Worm (Caenorhabditis elegans) whole organism, L4 larva: Measurements from ENCODE around the gene tmed-12.
A peak's percentile ranks its signal among the peaks of the same experiment; 100 is the strongest.
"Not testable (repeated sequence)": the region's sequence is repeated elsewhere in the genome, so short reads cannot be mapped to it uniquely, and the experiment has no call there.

Source experiments
- F49E8.2 ChIP-seq: sonication (generic microtip); optimal IDR thresholded peaks from 2 replicates; lab custom pipeline; 2016; ENCODE audit warnings: missing compliant biosample characterization, mild to moderate bottlenecking, missing genetic modification characterization, borderline replicate concordance
- Y75B8A.6 ChIP-seq: fragments of 200-800 bp; sonication (Bioruptor generic); IDR thresholded peaks from 2 replicates; pipeline ENCODE4 v1.3.6; 2022; ENCODE audit warnings: missing genetic modification reagents, missing genetic modification characterization, missing compliant biosample characterization
- attf-4 ChIP-seq: sonication (generic microtip); optimal IDR thresholded peaks from 3 replicates; lab custom pipeline; 2017; ENCODE audit warnings: missing biosample characterization, missing genetic modification characterization
- ceh-28 ChIP-seq: fragments of 150-350 bp; optimal IDR thresholded peaks from 2 replicates; lab custom pipeline; 2014; ENCODE audit warnings: missing biosample characterization, missing genetic modification reagents, missing genetic modification characterization
- ceh-82 ChIP-seq: sonication (generic microtip); optimal IDR thresholded peaks from 2 replicates; lab custom pipeline; 2017; ENCODE audit warnings: missing biosample characterization, missing genetic modification characterization
- cey-2 ChIP-seq: sonication (generic microtip); optimal IDR thresholded peaks from 3 replicates; lab custom pipeline; 2017; ENCODE audit warnings: missing genetic modification characterization, mild to moderate bottlenecking, missing compliant biosample characterization, antibody characterized with exemption, borderline replicate concordance; ENCODE audit not compliant: insufficient read depth
- daf-16 ChIP-seq, 3 experiments: sonication (generic microtip); optimal IDR thresholded peaks; 2 replicates each; lab custom pipeline; 2016 to 2017; ENCODE audit warnings: missing genetic modification characterization in 3 of 3, missing genetic modification reagents in 3 of 3, mild to moderate bottlenecking in 2 of 3, missing compliant biosample characterization in 2 of 3, missing biosample characterization in 1 of 3, moderate library complexity in 1 of 3
- duxl-1 ChIP-seq: sonication (generic microtip); optimal IDR thresholded peaks from 2 replicates; lab custom pipeline; 2016; ENCODE audit warnings: mild to moderate bottlenecking, missing genetic modification characterization, moderate library complexity, missing compliant biosample characterization; ENCODE audit not compliant: poor library complexity
- egl-43 ChIP-seq: fragments of 200-800 bp; sonication (Bioruptor generic); IDR thresholded peaks from 2 replicates; pipeline ENCODE4 v1.3.6; 2022; ENCODE audit warnings: missing genetic modification reagents, missing genetic modification characterization, missing compliant biosample characterization
- gei-8 ChIP-seq: fragments of 200-800 bp; sonication (Bioruptor generic); optimal IDR thresholded peaks from 2 replicates; lab custom pipeline; 2018; ENCODE audit warnings: mild to moderate bottlenecking, missing genetic modification characterization, missing compliant biosample characterization
- lin-13 ChIP-seq: fragments of 150-350 bp; optimal IDR thresholded peaks from 2 replicates; lab custom pipeline; 2014; ENCODE audit warnings: missing biosample characterization, missing genetic modification reagents, missing genetic modification characterization
- lin-15B ChIP-seq: fragments of 150-350 bp; sonication (generic microtip); optimal IDR thresholded peaks from 3 replicates; lab custom pipeline; 2014; ENCODE audit warnings: missing biosample characterization, missing genetic modification characterization
- lin-29 ChIP-seq: fragments of 200-800 bp; sonication (Bioruptor generic); IDR thresholded peaks from 2 replicates; pipeline ENCODE4 v1.3.6; 2022; ENCODE audit warnings: missing genetic modification reagents, missing genetic modification characterization, missing compliant biosample characterization
- lir-3 ChIP-seq: sonication (generic microtip); optimal IDR thresholded peaks from 2 replicates; lab custom pipeline; 2016; ENCODE audit warnings: mild to moderate bottlenecking, missing genetic modification characterization, missing compliant biosample characterization
- mdl-1 ChIP-seq, 2 experiments: fragments of 150-350 bp in 1 of 2; sonication (generic microtip) in 1 of 2; optimal IDR thresholded peaks; 2 replicates each; lab custom pipeline; 2014 to 2017; ENCODE audit warnings: missing biosample characterization in 2 of 2, missing genetic modification characterization in 2 of 2
- mep-1 ChIP-seq: fragments of 150-350 bp; sonication (generic microtip); optimal IDR thresholded peaks from 3 replicates; lab custom pipeline; 2014; ENCODE audit warnings: missing biosample characterization, missing genetic modification characterization
- mes-2 ChIP-seq: sonication (generic microtip); optimal IDR thresholded peaks from 2 replicates; lab custom pipeline; 2016; ENCODE audit warnings: missing genotype, mild to moderate bottlenecking, missing genetic modification characterization, missing compliant biosample characterization; ENCODE audit not compliant: poor library complexity, severe bottlenecking
- mxl-3 ChIP-seq: fragments of 200-800 bp; sonication (Bioruptor generic); optimal IDR thresholded peaks from 2 replicates; lab custom pipeline; 2018; ENCODE audit warnings: mild to moderate bottlenecking, missing genetic modification characterization, missing compliant biosample characterization
- nhr-10 ChIP-seq: fragments of 150-350 bp; optimal IDR thresholded peaks from 2 replicates; lab custom pipeline; 2014; ENCODE audit warnings: missing biosample characterization, missing genetic modification characterization
- nhr-102 ChIP-seq: sonication (generic microtip); optimal IDR thresholded peaks from 2 replicates; lab custom pipeline; 2016; ENCODE audit warnings: mild to moderate bottlenecking, missing genetic modification characterization, moderate library complexity, missing compliant biosample characterization
- nhr-28 ChIP-seq: fragments of 150-350 bp; optimal IDR thresholded peaks from 2 replicates; lab custom pipeline; 2014; ENCODE audit warnings: missing biosample characterization, missing genetic modification characterization
- pha-4 ChIP-seq, 2 experiments: fragments of 150-350 bp in 1 of 2; fragments of 200-800 bp in 1 of 2; sonication (Bioruptor generic) in 1 of 2; IDR thresholded peaks in 1 of 2; optimal IDR thresholded peaks in 1 of 2; 2 replicates each; pipeline versions ENCODE4 v1.3.6 to Lab custom; 2014 to 2022; ENCODE audit warnings: missing genetic modification characterization in 2 of 2, missing genetic modification reagents in 2 of 2, missing biosample characterization in 1 of 2, missing compliant biosample characterization in 1 of 2
- set-16 ChIP-seq: fragments of 200-800 bp; sonication (Bioruptor generic); IDR thresholded peaks from 2 replicates; pipeline ENCODE4 v1.3.6; 2022; ENCODE audit warnings: missing genetic modification reagents, missing genetic modification characterization, missing compliant biosample characterization
- spr-1 ChIP-seq: sonication (generic microtip); optimal IDR thresholded peaks from 2 replicates; lab custom pipeline; 2016; ENCODE audit warnings: mild to moderate bottlenecking, missing genetic modification characterization, missing compliant biosample characterization
- tra-1 ChIP-seq: fragments of 200-800 bp; sonication (Bioruptor generic); IDR thresholded peaks from 2 replicates; pipeline ENCODE4 v1.3.6; 2022; ENCODE audit warnings: missing genetic modification reagents, missing genetic modification characterization, missing compliant biosample characterization
- unc-130 ChIP-seq: sonication (generic microtip); optimal IDR thresholded peaks from 2 replicates; lab custom pipeline; 2016; ENCODE audit warnings: missing genetic modification reagents, missing genetic modification characterization, missing compliant biosample characterization
- unc-62 ChIP-seq, 3 experiments: fragments of 150-350 bp in 1 of 3; sonication (generic microtip); optimal IDR thresholded peaks in 2 of 3; peaks in 1 of 3; 1 replicate in 1 of 3; 2 replicates in 2 of 3; lab custom pipeline; 2014 to 2017; ENCODE audit warnings: missing biosample characterization in 3 of 3, missing genetic modification characterization in 3 of 3, missing genetic modification reagents in 3 of 3, missing genotype in 1 of 3
- vab-7 ChIP-seq: fragments of 200-800 bp; sonication (Bioruptor generic); IDR thresholded peaks from 2 replicates; pipeline ENCODE4 v1.3.6; 2022; ENCODE audit warnings: missing genetic modification reagents, missing genetic modification characterization, missing compliant biosample characterization
- zfp-3 ChIP-seq: fragments of 200-800 bp; sonication (Bioruptor generic); conservative IDR thresholded peaks from 2 replicates; pipeline ENCODE4 v1.3.6; 2022; ENCODE audit warnings: missing genetic modification reagents, missing genetic modification characterization, missing compliant biosample characterization
- ztf-7 ChIP-seq: fragments of 150-350 bp; optimal IDR thresholded peaks from 2 replicates; lab custom pipeline; 2014; ENCODE audit warnings: missing biosample characterization, missing genetic modification characterization

The tmed-12 gene

DNA sequence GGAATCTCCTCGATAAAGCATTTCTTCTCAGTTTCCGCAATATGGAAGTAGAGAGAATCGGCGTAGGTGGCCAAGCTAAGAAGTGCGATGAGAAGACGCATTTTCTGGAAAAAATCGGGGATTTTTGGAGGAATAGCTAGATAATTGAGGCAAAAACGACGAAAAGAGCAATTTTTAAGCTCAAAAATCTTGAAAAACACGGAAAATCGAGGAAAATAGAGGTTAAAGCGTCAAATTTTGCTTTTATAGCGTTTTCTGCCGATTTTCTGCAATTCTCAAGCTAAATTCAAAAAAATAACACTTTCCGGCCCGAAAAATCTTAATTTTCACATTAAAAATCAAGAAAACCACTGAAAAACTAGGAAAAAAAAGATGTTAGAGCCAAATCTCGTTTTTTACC lies at the start of gene tmed-12:
tmed-12 (minus strand) TSS at position 101 of the 400 bp plus-strand sequence.
- peak in 1 of 2 experiments; percentile 27 for TF ChIP-seq unc-62 (GFP tag; optimal IDR thresholded peaks at IDR 0.05 in 1 of 2; lab: Kevin White, UChicago)
- TF ChIP-seq unc-62 (tag; optimal IDR thresholded peaks at IDR 0.05; lab: Kevin White, UChicago), result not testable (repeated sequence)

DNA sequence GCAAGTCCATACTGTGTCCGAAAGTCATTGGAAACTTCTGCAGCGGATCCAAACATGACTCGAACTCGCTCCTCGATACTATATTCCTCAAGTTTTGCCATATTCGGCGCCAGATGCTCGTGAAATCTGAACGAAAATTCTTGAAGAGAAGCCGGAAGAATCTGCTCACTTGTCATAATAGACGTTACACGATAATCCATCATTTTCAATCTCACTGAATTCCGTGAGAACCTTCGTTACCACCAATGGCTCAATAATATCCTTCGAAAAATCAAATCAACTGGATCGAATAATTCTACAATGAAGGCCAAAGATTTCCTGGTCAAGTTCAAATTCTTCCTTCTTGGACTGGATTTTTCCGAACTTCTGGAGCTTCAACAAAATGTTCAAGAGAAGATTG lies 48.2 kb upstream of the tmed-12 start, which contains the start of gene Y73B3B.1:
Y73B3B.1 (minus strand) TSS at position 101 of the 400 bp plus-strand sequence.
- TF ChIP-seq duxl-1; cey-2; lin-13 (GFP tag; lab: Kevin White, UChicago): not testable (repeated sequence)

- peak in 1 of 2 experiments; percentile 5 for TF ChIP-seq unc-62 (GFP tag; optimal IDR thresholded peaks at IDR 0.05 in 1 of 2; lab: Kevin White, UChicago)
- TF ChIP-seq unc-62 (tag; optimal IDR thresholded peaks at IDR 0.05; lab: Kevin White, UChicago), result not testable (repeated sequence)
These were observed 46.8 kb upstream of the tmed-12 start, which contains the start of gene Y73B3B.3 for ce11 chrX:209695-210094. TSS of gene Y73B3B.3 (plus strand) at chrX:209995.

DNA sequence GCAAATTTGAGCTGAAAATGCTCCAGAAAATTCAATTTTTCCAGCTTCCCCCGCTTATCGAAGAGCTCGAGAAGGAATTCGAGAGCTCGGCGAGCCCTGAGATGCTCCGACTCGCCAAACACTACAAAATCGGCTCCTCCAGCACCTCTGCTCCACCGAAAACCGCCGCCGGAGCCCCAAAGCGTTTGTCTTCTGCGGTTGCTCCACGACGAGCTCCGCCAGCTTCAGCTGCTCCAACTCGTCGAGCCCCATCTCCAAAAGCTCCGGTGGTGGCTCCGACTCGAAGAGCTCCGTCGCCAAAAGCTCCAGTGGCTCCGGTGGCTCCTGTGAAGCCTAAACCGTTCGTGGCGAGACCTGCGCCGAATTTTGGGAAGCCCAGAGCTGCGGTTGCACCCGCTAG lies 33.5 kb upstream of the tmed-12 start:
- no peak for TF ChIP-seq lin-29
- no peak for TF ChIP-seq pha-4 (GFP tag; IDR thresholded peaks at IDR 0.05; lab: Robert Waterston, UW)
- no peak for TF ChIP-seq pha-4 (tag; optimal IDR thresholded peaks at IDR 0.05; lab: Kevin White, UChicago)
- no peak for TF ChIP-seq F49E8.2 (tag; lab: Kevin White, UChicago)
- TF ChIP-seq spr-1 (tag; lab: Kevin White, UChicago), result no peak
- peak; percentile 95 for TF ChIP-seq set-16 (GFP tag; lab: Robert Waterston, UW)
- no peak for TF ChIP-seq tra-1 (GFP tag; lab: Robert Waterston, UW)
- TF ChIP-seq lin-13 (GFP tag; lab: Kevin White, UChicago), result no peak

DNA sequence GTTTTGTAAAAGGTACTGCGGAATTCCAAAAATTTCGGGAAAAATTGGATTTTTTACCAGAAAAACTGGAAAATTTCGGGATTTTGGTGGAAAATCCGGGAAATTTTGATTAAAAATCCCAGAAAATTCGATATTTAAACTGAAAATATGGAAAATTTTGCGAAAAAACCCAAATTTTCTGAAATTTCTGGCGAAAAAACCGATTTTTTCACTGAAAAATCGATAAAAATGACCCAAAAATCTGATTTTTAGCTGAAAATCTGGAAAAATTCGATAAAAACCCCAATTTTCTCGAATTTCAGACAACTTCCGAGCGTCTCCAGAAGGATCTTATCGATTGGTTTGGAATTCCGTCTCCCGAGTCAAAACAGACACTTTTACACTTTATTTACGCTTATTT lies 29.6 kb upstream of the tmed-12 start, which contains the start of gene T08D2.8:
T08D2.8 (plus strand) TSS at position 301 of the 400 bp plus-strand sequence.
- TF ChIP-seq lin-15B (tag; lab: Kevin White, UChicago) (no peak), unc-130 (GFP tag; lab: Kevin White, UChicago) (no peak), ceh-82 (tag; lab: Kevin White, UChicago) (no peak), set-16 (GFP tag; lab: Robert Waterston, UW) (no peak), ztf-7 (tag; lab: Kevin White, UChicago) (no peak), mes-2 (tag; lab: Kevin White, UChicago) (no peak), Y75B8A.6 (GFP tag; lab: Robert Waterston, UW) (no peak), attf-4 (tag; lab: Kevin White, UChicago) (no peak), mdl-1 (tag; optimal IDR thresholded peaks at IDR 0.05; lab: Kevin White, UChicago) (no peak), egl-43 (GFP tag; lab: Robert Waterston, UW) (no peak)

ce11 chrX:182119-182741 lies 19.3 kb upstream of the tmed-12 start, which contains the start of the genes T08D2.6 and chkr-1:
TSS of gene T08D2.6 (minus strand) at chrX:182169.
TSS of gene chkr-1 (plus strand) at chrX:182691.
- TF ChIP-seq lin-13 (GFP tag; lab: Kevin White, UChicago); mep-1; attf-4 (tag; lab: Kevin White, UChicago): not testable (repeated sequence)

- TF ChIP-seq lir-3 (tag; lab: Kevin White, UChicago) (no peak), gei-8 (GFP tag; lab: Kevin White, UChicago) (no peak), nhr-28 (tag; lab: Kevin White, UChicago) (no peak), nhr-102 (tag; lab: Kevin White, UChicago) (no peak), vab-7 (no peak), mxl-3 (GFP tag; lab: Kevin White, UChicago) (no peak), F49E8.2 (tag; lab: Kevin White, UChicago) (no peak), nhr-10 (tag; lab: Kevin White, UChicago) (no peak), ceh-28 (tag; lab: Kevin White, UChicago) (no peak), daf-16 (GFP tag; optimal IDR thresholded peaks at IDR 0.05; lab: Kevin White, UChicago) (no peak), daf-16 (tag; optimal IDR thresholded peaks at IDR 0.05; lab: Kevin White, UChicago) (no peak), zfp-3 (GFP tag; lab: Robert Waterston, UW) (no peak), attf-4 (tag; lab: Kevin White, UChicago) (no peak)
These were observed 14.1 kb upstream of the tmed-12 start, which contains the start of the genes T08D2.5 and T08D2.4 for ce11 chrX:177075-177474. TSS of gene T08D2.5 (plus strand) at chrX:177375. TSS of gene T08D2.4 (plus strand) at chrX:177396.
